Fruit fly (Drosophila melanogaster): ENCODE measurements around the gene atk.

atk gene

DNA sequence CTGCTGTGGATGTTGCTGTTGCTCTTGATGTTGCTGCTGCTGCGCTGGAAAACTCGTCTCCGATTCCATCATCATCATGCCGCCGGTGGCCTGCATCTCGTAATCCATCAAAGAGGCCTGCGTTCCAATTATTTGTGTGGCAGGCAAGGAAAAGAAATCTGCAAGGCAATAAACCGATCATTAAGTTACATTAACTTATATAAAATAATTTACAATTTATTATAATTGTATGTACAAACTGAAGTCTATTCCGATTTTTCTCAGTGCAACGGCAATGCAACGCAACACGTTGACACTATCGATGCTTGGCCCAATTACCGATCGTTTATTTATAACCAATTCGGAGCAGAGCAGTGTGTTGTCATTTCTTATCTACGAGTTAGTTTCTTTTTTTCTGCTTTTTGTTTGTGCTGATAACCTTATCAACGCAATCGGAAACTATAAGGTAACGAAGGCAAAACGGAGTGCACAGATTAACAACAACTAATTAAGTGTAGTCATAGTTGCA, 6.4 kb upstream of the atk start (continued):
- TF ChIP-seq CG15514 (GFP tag; optimal IDR thresholded peaks at IDR 0.05) (peak; percentile 38), CG4282 (GFP tag; optimal IDR thresholded peaks at IDR 0.05) (no peak), ERR (GFP tag; optimal IDR thresholded peaks at IDR 0.05) (no peak), CG11560 (tag; IDR thresholded peaks at IDR 0.05) (no peak), Trl (optimal IDR thresholded peaks at IDR 0.05) (no peak), Trl (GFP tag; optimal IDR thresholded peaks at IDR 0.05) (no peak), Doc2 (GFP tag; IDR thresholded peaks at IDR 0.05) (no peak), CG3726 (GFP tag; IDR thresholded peaks at IDR 0.05) (0 out of 3 replicates have a peak, but pooled peaks have one; percentile 35), row (GFP tag; IDR thresholded peaks at IDR 0.05) (peak; percentile 59; the same call in 2 of the 3 replicates), CG10209 (GFP tag; optimal IDR thresholded peaks at IDR 0.05) (peak; percentile 24), C15 (GFP tag; IDR thresholded peaks at IDR 0.05) (no peak), fd96Cb (tag; optimal IDR thresholded peaks at IDR 0.05) (peak; percentile 50), Hr39 (optimal IDR thresholded peaks at IDR 0.05) (no peak), CG11398 (GFP tag; optimal IDR thresholded peaks at IDR 0.05) (no peak), tup (GFP tag; optimal IDR thresholded peaks at IDR 0.05) (no peak), sd (tag; optimal IDR thresholded peaks at IDR 0.05) (no peak), hb (GFP tag; IDR thresholded peaks at IDR 0.05; ENCODE audit: partially characterized antibody) (no peak), tll (GFP tag; optimal IDR thresholded peaks at IDR 0.05) (no peak), pho (GFP tag; optimal IDR thresholded peaks at IDR 0.05) (no peak), HLH4C (GFP tag; IDR thresholded peaks at IDR 0.05; ENCODE audit: partially characterized antibody) (no peak), Ets97D (GFP tag; optimal IDR thresholded peaks at IDR 0.05) (no peak), bab2 (GFP tag; optimal IDR thresholded peaks at IDR 0.05) (no peak), seq (GFP tag; IDR thresholded peaks at IDR 0.05) (peak; percentile 69), inv (GFP tag; IDR thresholded peaks at IDR 0.05; ENCODE audit: partially characterized antibody) (no peak), ara (GFP tag; IDR thresholded peaks at IDR 0.05) (peak; percentile 51; the same call in 1 of the 2 replicates), esg (GFP tag; conservative IDR thresholded peaks at IDR 0.05) (peak; percentile 22; the same call in 1 of the 2 replicates), Sry-β (GFP tag; optimal IDR thresholded peaks at IDR 0.05) (no peak), org-1 (GFP tag; optimal IDR thresholded peaks at IDR 0.05) (peak; percentile 55), Sry-δ (GFP tag; optimal IDR thresholded peaks at IDR 0.05) (no peak), nmo (GFP tag; optimal IDR thresholded peaks at IDR 0.05) (peak; percentile 23), CG12744 (GFP tag; optimal IDR thresholded peaks at IDR 0.05) (no peak), chm (GFP tag; IDR thresholded peaks at IDR 0.05) (peak; percentile 53; the same call in 1 of the 2 replicates), Oaz (GFP tag; IDR thresholded peaks at IDR 0.05) (peak; percentile 58), croc (GFP tag; conservative IDR thresholded peaks at IDR 0.05) (peak; percentile 13; the same call in 1 of the 3 replicates), zfh2 (GFP tag; optimal IDR thresholded peaks at IDR 0.05) (no peak), CG33557 (GFP tag; optimal IDR thresholded peaks at IDR 0.05) (no peak), jumu (GFP tag; optimal IDR thresholded peaks at IDR 0.05) (no peak), tna (GFP tag; IDR thresholded peaks at IDR 0.05; ENCODE audit: partially characterized antibody) (no peak), TFAM (GFP tag; optimal IDR thresholded peaks at IDR 0.05) (no peak), kah (GFP tag; optimal IDR thresholded peaks at IDR 0.05) (peak; percentile 65), CG5953 (GFP tag; IDR thresholded peaks at IDR 0.05) (no peak), CG4328 (GFP tag; optimal IDR thresholded peaks at IDR 0.05) (peak; percentile 18), fu2 (GFP tag; optimal IDR thresholded peaks at IDR 0.05) (no peak), Atf6 (GFP tag; IDR thresholded peaks at IDR 0.05) (peak; percentile 69), oc (tag; optimal IDR thresholded peaks at IDR 0.05) (peak; percentile 14), jigr1 (GFP tag; IDR thresholded peaks at IDR 0.05) (no peak), CG8478 (optimal IDR thresholded peaks at IDR 0.05) (no peak), Max (GFP tag; optimal IDR thresholded peaks at IDR 0.05) (peak; percentile 55), crp (GFP tag; optimal IDR thresholded peaks at IDR 0.05) (no peak), Mad (GFP tag; optimal IDR thresholded peaks at IDR 0.05) (peak; percentile 13), CG15011 (GFP tag; optimal IDR thresholded peaks at IDR 0.05) (peak; percentile 0), dpn (GFP tag; optimal IDR thresholded peaks at IDR 0.05) (peak in 1 of 2 experiments; percentile 8)
